Worm (Caenorhabditis elegans) whole organism, young adult: ENCODE data around the gene EEED8.14.

Source experiments
- aptf-3 ChIP-seq: fragments of 200-800 bp; sonication (Bioruptor generic); IDR thresholded peaks from 2 replicates; pipeline ENCODE4 v1.3.6; 2022; ENCODE audit warnings: missing genetic modification characterization, missing compliant biosample characterization
- hmg-20 ChIP-seq: fragments of 200-800 bp; sonication (Bioruptor generic); IDR thresholded peaks from 2 replicates; pipeline ENCODE4 v1.3.6; 2022; ENCODE audit warnings: missing genetic modification reagents, missing genetic modification characterization, missing compliant biosample characterization
- lag-1 ChIP-seq: fragments of 200-800 bp; sonication (Bioruptor generic); IDR thresholded peaks from 2 replicates; pipeline ENCODE4 v1.3.6; 2022; ENCODE audit warnings: missing genetic modification reagents, missing genetic modification characterization, missing compliant biosample characterization
- madf-3 ChIP-seq: fragments of 200-800 bp; sonication (Bioruptor generic); IDR thresholded peaks from 2 replicates; pipeline ENCODE4 v1.3.6; 2022; ENCODE audit warnings: missing genetic modification reagents, missing genetic modification characterization, missing compliant biosample characterization
- mcd-1 ChIP-seq: fragments of 200-800 bp; sonication (Bioruptor generic); IDR thresholded peaks from 2 replicates; pipeline ENCODE4 v1.3.6; 2022; ENCODE audit warnings: missing genetic modification reagents, missing genetic modification characterization, missing compliant biosample characterization
- pha-4 ChIP-seq: fragments of 150-350 bp; sonication (generic microtip); optimal IDR thresholded peaks from 2 replicates; lab custom pipeline; 2014; ENCODE audit warnings: missing biosample characterization, missing genetic modification reagents, missing genetic modification characterization
- tlf-1 ChIP-seq: fragments of 200-800 bp; sonication (Bioruptor generic); optimal IDR thresholded peaks from 2 replicates; lab custom pipeline; 2018; ENCODE audit warnings: mild to moderate bottlenecking, missing genetic modification characterization, missing compliant biosample characterization
- unc-130 ChIP-seq: sonication (generic microtip); optimal IDR thresholded peaks from 2 replicates; lab custom pipeline; 2016; ENCODE audit warnings: missing genetic modification reagents, missing genetic modification characterization, missing compliant biosample characterization
- ztf-18 ChIP-seq: sonication (generic microtip); optimal IDR thresholded peaks from 2 replicates; lab custom pipeline; 2016; ENCODE audit warnings: missing genotype, mild to moderate bottlenecking, missing genetic modification characterization, missing compliant biosample characterization

ce11 chrII:5417905-5418304, 4.1 kb upstream of the EEED8.14 start:
- TF ChIP-seq lag-1 (GFP tag; lab: Robert Waterston, UW) (no peak), ztf-18 (tag; lab: Kevin White, UChicago) (no peak), mcd-1 (GFP tag; lab: Robert Waterston, UW) (no peak), tlf-1 (GFP tag; lab: Kevin White, UChicago) (no peak), madf-3 (GFP tag; lab: Robert Waterston, UW) (no peak), unc-130 (GFP tag; lab: Kevin White, UChicago) (no peak), pha-4 (tag; lab: Kevin White, UChicago) (no peak), aptf-3 (GFP tag; lab: Robert Waterston, UW) (no peak), hmg-20 (no peak)
